Worm (Caenorhabditis elegans) whole organism, L2 larva: ENCODE results near the gene clec-2.

Source experiments
- C34F6.9 ChIP-seq: fragments of 150-350 bp; optimal IDR thresholded peaks from 2 replicates; lab custom pipeline; 2014; ENCODE audit warnings: missing biosample characterization, missing genetic modification characterization
- F13H6.1 ChIP-seq: sonication (generic microtip); optimal IDR thresholded peaks from 2 replicates; lab custom pipeline; 2016; ENCODE audit warnings: missing genetic modification characterization, missing compliant biosample characterization
- R02D3.7 ChIP-seq: fragments of 150-350 bp; optimal IDR thresholded peaks from 2 replicates; lab custom pipeline; 2014; ENCODE audit warnings: missing biosample characterization, missing genetic modification characterization
- Y55F3AM.14 ChIP-seq: fragments of 200-800 bp; sonication (Bioruptor generic); optimal IDR thresholded peaks from 2 replicates; lab custom pipeline; 2018; ENCODE audit warnings: mild to moderate bottlenecking, missing genetic modification characterization, missing compliant biosample characterization
- alr-1 ChIP-seq: fragments of 150-350 bp; optimal IDR thresholded peaks from 2 replicates; lab custom pipeline; 2014; ENCODE audit warnings: missing biosample characterization, missing genetic modification characterization
- aly-2 ChIP-seq: fragments of 150-350 bp; optimal IDR thresholded peaks from 2 replicates; lab custom pipeline; 2014; ENCODE audit warnings: missing biosample characterization, missing genetic modification characterization
- blmp-1 ChIP-seq: sonication (generic microtip); optimal IDR thresholded peaks from 2 replicates; lab custom pipeline; 2017; ENCODE audit warnings: missing genetic modification characterization, mild to moderate bottlenecking, missing compliant biosample characterization, antibody characterized with exemption, moderate library complexity; ENCODE audit not compliant: insufficient read depth
- ceh-16 ChIP-seq: fragments of 150-350 bp; optimal IDR thresholded peaks from 2 replicates; lab custom pipeline; 2014; ENCODE audit warnings: missing biosample characterization, missing genetic modification characterization
- crh-2 ChIP-seq: sonication (generic microtip); optimal IDR thresholded peaks from 2 replicates; lab custom pipeline; 2017; ENCODE audit warnings: missing biosample characterization, missing genetic modification characterization
- egl-27 ChIP-seq: sonication (generic microtip); optimal IDR thresholded peaks from 3 replicates; lab custom pipeline; 2017; ENCODE audit warnings: missing biosample characterization, missing genetic modification reagents, missing genetic modification characterization
- elt-1 ChIP-seq: fragments of 150-350 bp; optimal IDR thresholded peaks from 2 replicates; lab custom pipeline; 2014; ENCODE audit warnings: missing biosample characterization, missing genetic modification characterization
- elt-3 ChIP-seq: sonication (generic microtip); optimal IDR thresholded peaks from 2 replicates; lab custom pipeline; 2017; ENCODE audit warnings: missing biosample characterization, missing genetic modification characterization
- gmeb-1 ChIP-seq: fragments of 150-350 bp; optimal IDR thresholded peaks from 2 replicates; lab custom pipeline; 2014; ENCODE audit warnings: missing biosample characterization, missing genetic modification characterization
- lin-11 ChIP-seq: fragments of 150-350 bp; sonication (generic microtip); optimal IDR thresholded peaks from 2 replicates; lab custom pipeline; 2014; ENCODE audit warnings: missing biosample characterization, missing genetic modification characterization, inconsistent platforms, mixed read lengths
- lin-39 ChIP-seq: fragments of 150-350 bp; optimal IDR thresholded peaks from 2 replicates; lab custom pipeline; 2014; ENCODE audit warnings: missing biosample characterization, missing genetic modification reagents, missing genetic modification characterization
- mab-5 ChIP-seq: fragments of 150-350 bp; optimal IDR thresholded peaks from 2 replicates; lab custom pipeline; 2014; ENCODE audit warnings: missing biosample characterization, missing genetic modification characterization
- mbf-1 ChIP-seq: sonication (generic microtip); optimal IDR thresholded peaks from 2 replicates; lab custom pipeline; 2017; ENCODE audit warnings: missing biosample characterization, missing genetic modification characterization
- mdl-1 ChIP-seq, 2 experiments: fragments of 150-350 bp in 1 of 2; sonication (generic microtip) in 1 of 2; optimal IDR thresholded peaks; 2 replicates each; lab custom pipeline; 2017; ENCODE audit warnings: missing biosample characterization in 2 of 2, missing genetic modification characterization in 2 of 2
- nhr-10 ChIP-seq: sonication (generic microtip); optimal IDR thresholded peaks from 2 replicates; lab custom pipeline; 2017; ENCODE audit warnings: missing biosample characterization, missing genetic modification characterization
- nhr-11 ChIP-seq: fragments of 150-350 bp; optimal IDR thresholded peaks from 2 replicates; lab custom pipeline; 2014; ENCODE audit warnings: missing biosample characterization, missing genetic modification characterization
- nhr-12 ChIP-seq: fragments of 150-350 bp; optimal IDR thresholded peaks from 2 replicates; lab custom pipeline; 2014; ENCODE audit warnings: missing biosample characterization, missing genetic modification characterization
- nhr-129 ChIP-seq: fragments of 150-350 bp; optimal IDR thresholded peaks from 2 replicates; lab custom pipeline; 2014; ENCODE audit warnings: missing biosample characterization, missing genetic modification characterization
- nhr-21 ChIP-seq: fragments of 150-350 bp; optimal IDR thresholded peaks from 2 replicates; lab custom pipeline; 2014; ENCODE audit warnings: missing biosample characterization, missing genetic modification characterization
- nhr-23 ChIP-seq: fragments of 150-350 bp; optimal IDR thresholded peaks from 2 replicates; lab custom pipeline; 2014; ENCODE audit warnings: missing biosample characterization, missing genetic modification reagents, missing genetic modification characterization
- nhr-25 ChIP-seq: fragments of 150-350 bp; sonication (generic microtip); optimal IDR thresholded peaks from 3 replicates; lab custom pipeline; 2014; ENCODE audit warnings: missing biosample characterization, missing genetic modification characterization
- nhr-6 ChIP-seq: fragments of 150-350 bp; optimal IDR thresholded peaks from 2 replicates; lab custom pipeline; 2014; ENCODE audit warnings: missing biosample characterization, missing genetic modification characterization
- nhr-77 ChIP-seq: fragments of 150-350 bp; optimal IDR thresholded peaks from 2 replicates; lab custom pipeline; 2014; ENCODE audit warnings: missing biosample characterization, missing genetic modification characterization
- peb-1 ChIP-seq: fragments of 150-350 bp; optimal IDR thresholded peaks from 2 replicates; lab custom pipeline; 2014; ENCODE audit warnings: missing biosample characterization, missing genetic modification characterization
- sem-4 ChIP-seq: fragments of 150-350 bp; optimal IDR thresholded peaks from 2 replicates; lab custom pipeline; 2014; ENCODE audit warnings: missing biosample characterization, missing genetic modification reagents, missing genetic modification characterization
- sma-3 ChIP-seq: sonication (generic microtip); optimal IDR thresholded peaks from 2 replicates; lab custom pipeline; 2016; ENCODE audit warnings: missing genetic modification reagents, missing genetic modification characterization, missing compliant biosample characterization
- snpc-4 ChIP-seq: fragments of 150-350 bp; optimal IDR thresholded peaks from 2 replicates; lab custom pipeline; 2014; ENCODE audit warnings: missing biosample characterization, missing genetic modification characterization
- unc-39 ChIP-seq: fragments of 150-350 bp; optimal IDR thresholded peaks from 2 replicates; lab custom pipeline; 2014; ENCODE audit warnings: missing biosample characterization, missing genetic modification characterization
- unc-55 ChIP-seq: fragments of 150-350 bp; sonication (generic microtip); optimal IDR thresholded peaks from 3 replicates; lab custom pipeline; 2014; ENCODE audit warnings: missing biosample characterization, missing genetic modification reagents, missing genetic modification characterization
- unc-62 ChIP-seq: fragments of 150-350 bp; optimal IDR thresholded peaks from 2 replicates; lab custom pipeline; 2014; ENCODE audit warnings: missing biosample characterization, missing genetic modification reagents, missing genetic modification characterization
- zag-1 ChIP-seq: fragments of 150-350 bp; optimal IDR thresholded peaks from 2 replicates; lab custom pipeline; 2014; ENCODE audit warnings: missing biosample characterization, missing genetic modification characterization
- ztf-1 ChIP-seq: fragments of 200-800 bp; sonication (Bioruptor generic); conservative IDR thresholded peaks from 2 replicates; pipeline ENCODE4 v1.3.6; 2022; ENCODE audit warnings: missing genetic modification characterization, missing compliant biosample characterization

The clec-2 gene

ce11 chrII:3054221-3054620 lies 31.0 kb upstream of the clec-2 start, which contains the start of gene lido-13:
lido-13 (minus strand) TSS chrII:3054321.
- TF ChIP-seq unc-55 (GFP tag; lab: Kevin White, UChicago): no peak
- no peak for TF ChIP-seq lin-11 (tag; lab: Kevin White, UChicago)
- TF ChIP-seq nhr-12 (tag; lab: Kevin White, UChicago): no peak
- no peak for TF ChIP-seq elt-1 (tag; lab: Kevin White, UChicago)
- no peak for TF ChIP-seq nhr-10
- no peak for TF ChIP-seq F13H6.1 (tag; lab: Kevin White, UChicago)
- TF ChIP-seq nhr-11 (tag; lab: Kevin White, UChicago): no peak
- TF ChIP-seq sma-3 (GFP tag; lab: Kevin White, UChicago): no peak
- no peak for TF ChIP-seq unc-39
- no peak for TF ChIP-seq gmeb-1
- no peak for TF ChIP-seq nhr-23
- TF ChIP-seq peb-1 (tag; lab: Kevin White, UChicago): no peak
- no peak for TF ChIP-seq nhr-77 (tag; lab: Kevin White, UChicago)
- TF ChIP-seq ztf-1 (GFP tag; lab: Robert Waterston, UW): no peak
- no peak for TF ChIP-seq crh-2 (tag; lab: Kevin White, UChicago)

DNA sequence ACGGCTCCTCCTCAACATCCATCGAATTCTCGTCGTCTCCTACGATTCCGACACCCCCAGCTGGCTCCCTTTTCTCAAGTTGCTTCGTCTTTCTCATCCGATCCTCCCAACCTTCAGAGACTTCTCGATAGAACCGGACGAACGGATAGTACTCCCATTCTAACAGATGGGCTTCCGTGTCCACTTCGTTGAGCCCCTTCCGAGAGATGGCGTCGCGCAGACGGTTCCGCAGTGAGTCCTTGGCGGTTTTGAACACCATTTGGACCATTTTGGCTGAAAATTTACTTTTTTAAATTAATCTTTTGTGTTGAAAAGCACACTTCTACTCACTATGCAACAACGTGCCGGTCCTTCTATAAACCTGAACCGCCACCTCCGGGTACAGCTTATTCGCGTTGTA lies 30.5 kb upstream of the clec-2 start:
- TF ChIP-seq nhr-23 (no peak), snpc-4 (tag; lab: Kevin White, UChicago) (no peak), egl-27 (no peak), unc-55 (GFP tag; lab: Kevin White, UChicago) (no peak)

DNA sequence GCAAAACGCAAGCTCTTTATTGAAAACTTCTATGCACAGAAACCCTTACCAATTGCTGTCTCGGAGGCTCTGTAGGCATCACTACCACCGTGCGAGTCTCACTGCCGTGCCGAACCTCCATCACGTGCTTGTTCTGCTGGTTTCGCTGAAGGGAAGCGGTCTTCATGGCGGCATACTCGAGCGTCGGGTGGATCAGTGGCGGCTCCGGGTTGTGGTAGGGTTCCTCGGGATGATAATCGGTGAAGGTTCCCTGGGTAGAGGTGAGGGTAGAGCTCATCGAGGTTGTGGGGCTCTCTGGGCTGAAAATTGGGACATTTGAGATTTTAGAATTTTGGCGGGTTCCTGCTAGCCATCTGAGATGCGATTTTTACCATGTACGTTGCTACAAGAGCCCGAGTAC lies 29.6 kb upstream of the clec-2 start:
- TF ChIP-seq nhr-6 (tag; lab: Kevin White, UChicago): no peak
- TF ChIP-seq nhr-23: no peak
- no peak for TF ChIP-seq peb-1 (tag; lab: Kevin White, UChicago)
- no peak for TF ChIP-seq aly-2
- TF ChIP-seq sem-4 (tag; lab: Kevin White, UChicago): no peak
- TF ChIP-seq blmp-1: no peak
- TF ChIP-seq snpc-4 (tag; lab: Kevin White, UChicago): no peak
- no peak for TF ChIP-seq egl-27
- no peak for TF ChIP-seq mab-5 (tag; lab: Kevin White, UChicago)
- no peak for TF ChIP-seq lin-39 (tag; lab: Kevin White, UChicago)
- TF ChIP-seq Y55F3AM.14 (GFP tag; lab: Kevin White, UChicago): no peak
- TF ChIP-seq unc-62: no peak
- no peak for TF ChIP-seq nhr-11 (tag; lab: Kevin White, UChicago)
- no peak for TF ChIP-seq nhr-77 (tag; lab: Kevin White, UChicago)
- TF ChIP-seq zag-1 (tag; lab: Kevin White, UChicago): no peak
- TF ChIP-seq alr-1: no peak

- no peak for TF ChIP-seq nhr-21 (tag; lab: Kevin White, UChicago)
- no peak for TF ChIP-seq nhr-11 (tag; lab: Kevin White, UChicago)
- TF ChIP-seq mdl-1 (tag; optimal IDR thresholded peaks at IDR 0.05; lab: Kevin White, UChicago): no peak
- no peak for TF ChIP-seq sem-4 (tag; lab: Kevin White, UChicago)
- TF ChIP-seq unc-39: no peak
- TF ChIP-seq R02D3.7 (tag; lab: Kevin White, UChicago): no peak
- no peak for TF ChIP-seq alr-1
- TF ChIP-seq F13H6.1 (tag; lab: Kevin White, UChicago): no peak
- no peak for TF ChIP-seq unc-62
- no peak for TF ChIP-seq nhr-23
These were observed 28.1 kb upstream of the clec-2 start for ce11 chrII:3051332-3051731.

ce11 chrII:3050703-3051102 lies 27.5 kb upstream of the clec-2 start, which contains the start of gene sri-31:
sri-31 (plus strand) TSS chrII:3051003.
- no peak for TF ChIP-seq ceh-16 (tag; lab: Kevin White, UChicago)
- TF ChIP-seq nhr-129 (tag; lab: Kevin White, UChicago): no peak
- TF ChIP-seq egl-27: no peak
- no peak for TF ChIP-seq mab-5 (tag; lab: Kevin White, UChicago)
- no peak for TF ChIP-seq elt-3 (tag; lab: Kevin White, UChicago)
- TF ChIP-seq blmp-1: no peak
- no peak for TF ChIP-seq nhr-77 (tag; lab: Kevin White, UChicago)

DNA sequence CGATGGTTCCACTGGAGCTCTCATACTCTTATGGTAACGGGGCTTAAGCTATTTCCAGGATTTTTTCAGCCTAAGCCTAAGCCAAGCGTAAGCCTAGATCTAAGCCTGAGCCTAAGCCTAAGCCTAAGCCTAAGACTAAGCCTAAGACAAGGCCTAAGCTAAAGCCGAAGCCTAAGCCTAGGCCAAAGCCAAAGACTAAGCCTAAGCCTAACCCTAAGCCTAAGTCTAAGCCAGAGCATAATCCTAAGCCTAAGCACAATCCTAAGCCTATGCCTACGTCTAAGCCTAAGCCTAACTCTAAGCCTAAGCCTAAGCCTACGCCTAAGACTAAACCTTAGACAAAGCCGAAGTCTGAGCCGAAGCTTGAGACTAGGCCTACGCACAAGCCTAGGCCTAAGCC lies 25.8 kb upstream of the clec-2 start:
- TF ChIP-seq mab-5 (tag; lab: Kevin White, UChicago) (no peak), sem-4 (tag; lab: Kevin White, UChicago) (no peak), zag-1 (tag; lab: Kevin White, UChicago) (no peak), alr-1 (no peak), peb-1 (tag; lab: Kevin White, UChicago) (no peak), C34F6.9 (tag; lab: Kevin White, UChicago) (no peak), ceh-16 (tag; lab: Kevin White, UChicago) (no peak), nhr-25 (tag; lab: Kevin White, UChicago) (no peak), egl-27 (no peak), nhr-11 (tag; lab: Kevin White, UChicago) (no peak), mbf-1 (tag; lab: Kevin White, UChicago) (no peak), nhr-12 (tag; lab: Kevin White, UChicago) (no peak)
